Worm (Caenorhabditis elegans) whole organism, L1 larva: ENCODE data around the gene ucr-1.

ENCODE experiments used
- C04F5.9 ChIP-seq: sonication (generic microtip); optimal IDR thresholded peaks from 2 replicates; lab custom pipeline; 2016; ENCODE audit warnings: missing genetic modification characterization, missing compliant biosample characterization
- ceh-90 ChIP-seq: sonication (generic microtip); optimal IDR thresholded peaks from 2 replicates; lab custom pipeline; 2016; ENCODE audit warnings: missing genetic modification characterization, missing compliant biosample characterization
- nhr-11 ChIP-seq: fragments of 150-350 bp; optimal IDR thresholded peaks from 2 replicates; lab custom pipeline; 2014; ENCODE audit warnings: missing biosample characterization, missing genetic modification characterization
- nhr-76 ChIP-seq: sonication (generic microtip); optimal IDR thresholded peaks from 2 replicates; lab custom pipeline; 2017; ENCODE audit warnings: missing biosample characterization, missing genetic modification characterization
- sptf-1 ChIP-seq: fragments of 150-350 bp; optimal IDR thresholded peaks from 2 replicates; lab custom pipeline; 2014; ENCODE audit warnings: missing biosample characterization, missing genetic modification characterization
- unc-62 ChIP-seq: fragments of 150-350 bp; optimal IDR thresholded peaks from 2 replicates; lab custom pipeline; 2014; ENCODE audit warnings: missing biosample characterization, missing genetic modification reagents, missing genetic modification characterization
- ztf-4 ChIP-seq: fragments of 150-350 bp; optimal IDR thresholded peaks from 2 replicates; lab custom pipeline; 2014; ENCODE audit warnings: missing biosample characterization, missing genetic modification characterization

- TF ChIP-seq ztf-4 (tag; lab: Kevin White, UChicago): no peak
- no peak for TF ChIP-seq sptf-1 (tag; lab: Kevin White, UChicago)
- TF ChIP-seq unc-62 (GFP tag; lab: Kevin White, UChicago): no peak
- TF ChIP-seq nhr-11 (tag; lab: Kevin White, UChicago): no peak
- TF ChIP-seq nhr-76 (tag; lab: Kevin White, UChicago): no peak
- TF ChIP-seq C04F5.9: no peak
- no peak for TF ChIP-seq ceh-90 (tag; lab: Kevin White, UChicago)
Observed at ce11 chrIII:5566496-5566895, 25.4 kb upstream of the ucr-1 start.
